Fruit fly (Drosophila melanogaster) whole organism, prepupa: ENCODE measurements around the gene Hsp26.

Experiments used
- CG31627 ChIP-seq: fragments of 200-800 bp; sonication (Bioruptor generic); optimal IDR thresholded peaks from 3 replicates; lab custom pipeline; 2016; ENCODE audit warnings: missing biosample characterization, missing genetic modification characterization
- Smox ChIP-seq: fragments of 200-800 bp; sonication (Bioruptor generic); optimal IDR thresholded peaks from 3 replicates; lab custom pipeline; 2016; ENCODE audit warnings: missing biosample characterization, missing genetic modification characterization

DNA sequence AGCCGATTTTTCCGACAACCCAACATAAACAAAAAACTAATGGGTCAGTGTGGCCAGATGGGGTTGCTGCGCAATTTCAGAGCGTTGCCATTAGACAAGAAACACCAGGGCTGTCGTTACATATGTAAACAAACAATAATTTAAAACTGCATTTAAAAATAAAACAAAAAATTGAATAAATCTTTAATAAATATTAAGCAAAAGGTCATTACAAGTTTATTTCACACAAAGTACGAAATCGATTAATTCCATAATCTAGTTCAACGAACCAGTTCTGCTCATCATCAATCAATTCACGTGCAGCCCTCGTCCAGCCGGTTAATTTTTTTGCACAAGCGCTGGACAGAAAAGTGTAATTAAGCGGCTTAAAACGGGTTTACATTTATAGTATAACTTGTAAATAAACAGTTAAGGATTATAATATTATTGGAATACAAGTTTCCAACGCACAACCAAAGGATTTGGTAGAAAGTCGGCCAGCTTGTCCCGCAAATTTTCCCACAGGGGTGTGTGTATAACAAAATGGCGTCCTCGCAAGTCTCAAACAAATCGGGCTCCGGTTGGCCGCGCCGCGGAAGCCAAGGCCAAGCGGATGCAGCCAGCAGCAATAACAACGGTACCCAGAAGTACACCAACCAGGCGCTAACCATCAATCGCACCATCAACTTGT lies 33.7 kb upstream of the Hsp26 start, which contains the start of the genes CG4022 and Cpsf5:
- TF ChIP-seq CG31627 (GFP tag; lab: Kevin White, UChicago), result peak; percentile 67
- TF ChIP-seq Smox (GFP tag; lab: Kevin White, UChicago), result peak; percentile 71
